ENCODE assay signal across 1 fruit fly cellular context in the genomic region with DNA sequence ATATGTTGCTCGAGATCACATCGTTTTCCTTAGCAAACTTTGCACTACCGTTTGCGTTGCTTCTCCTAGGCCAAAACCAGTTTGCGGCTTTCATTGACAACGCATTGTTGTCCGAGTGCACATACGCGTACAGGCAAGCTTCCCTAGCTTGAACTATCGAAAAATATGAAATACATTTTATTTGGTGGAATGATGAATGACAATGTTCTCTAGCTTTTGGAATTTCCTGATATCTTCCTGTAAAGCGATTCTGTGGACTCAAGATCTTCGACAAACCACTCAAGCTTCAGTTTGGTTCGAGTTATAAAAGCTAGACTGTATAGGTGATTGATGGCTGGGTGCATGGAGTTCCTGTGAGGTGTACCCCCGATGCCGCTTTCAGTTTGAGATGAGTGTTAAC.
A peak's percentile ranks its signal among the peaks of the same experiment; 100 is the strongest.
TF ChIP-seq lines count a peak whose summit lies in the region.

No protein-coding gene starts in this region.

TF ChIP-seq in whole organism, embryonic, 481 proteins besides CTCF, POLR2A, EP300 and RAD21 (continued from another document and continues in another):
- TF ChIP-seq Hr39 (optimal IDR thresholded peaks at IDR 0.05; lab: Kevin White, UChicago) = no peak
- TF ChIP-seq br (optimal IDR thresholded peaks at IDR 0.05; lab: Kevin White, UChicago) = no peak
- TF ChIP-seq Oaz (GFP tag; IDR thresholded peaks at IDR 0.05; lab: Robert Waterston, UW) = no peak
- TF ChIP-seq NfI (GFP tag; optimal IDR thresholded peaks at IDR 0.05; lab: Kevin White, UChicago) = peak; percentile 57
- no peak for TF ChIP-seq fd3F (GFP tag; optimal IDR thresholded peaks at IDR 0.05; lab: Kevin White, UChicago)
- peak; percentile 52 for TF ChIP-seq Pdp1 (GFP tag; optimal IDR thresholded peaks at IDR 0.05; lab: Kevin White, UChicago)
- no peak for TF ChIP-seq CG11723 (GFP tag; optimal IDR thresholded peaks at IDR 0.05; lab: Kevin White, UChicago)
- peak; percentile 59 for TF ChIP-seq Sox100B (GFP tag; optimal IDR thresholded peaks at IDR 0.05; lab: Kevin White, UChicago)
- no peak for TF ChIP-seq vnd (GFP tag; IDR thresholded peaks at IDR 0.05; lab: Robert Waterston, UW; ENCODE audit: partially characterized antibody)
- peak; percentile 28 for TF ChIP-seq CG10267 (tag; optimal IDR thresholded peaks at IDR 0.05; lab: Kevin White, UChicago)
- peak; percentile 42; the same call in 1 of the 2 replicates for TF ChIP-seq seq (GFP tag; IDR thresholded peaks at IDR 0.05; lab: Robert Waterston, UW)
- peak; percentile 39; the same call in 2 of the 3 replicates for TF ChIP-seq Aef1 (GFP tag; IDR thresholded peaks at IDR 0.05; lab: Robert Waterston, UW)
- no peak for TF ChIP-seq Bgb (GFP tag; IDR thresholded peaks at IDR 0.05; lab: Robert Waterston, UW; ENCODE audit: partially characterized antibody)
- no peak for TF ChIP-seq CG6765 (GFP tag; optimal IDR thresholded peaks at IDR 0.05; lab: Kevin White, UChicago)
- no peak for TF ChIP-seq Dll (GFP tag; IDR thresholded peaks at IDR 0.05; lab: Robert Waterston, UW; ENCODE audit: partially characterized antibody)
- no peak for TF ChIP-seq ash1 (GFP tag; optimal IDR thresholded peaks at IDR 0.05; lab: Kevin White, UChicago)
- no peak for TF ChIP-seq CG15514 (GFP tag; optimal IDR thresholded peaks at IDR 0.05; lab: Kevin White, UChicago)
- no peak for TF ChIP-seq CG12299 (tag; optimal IDR thresholded peaks at IDR 0.05; lab: Kevin White, UChicago)
- no peak; the same call in 1 of the 2 replicates for TF ChIP-seq dimm (GFP tag; IDR thresholded peaks at IDR 0.05; lab: Robert Waterston, UW)
- TF ChIP-seq CG13287 (GFP tag; IDR thresholded peaks at IDR 0.05; lab: Robert Waterston, UW; ENCODE audit: partially characterized antibody) = no peak
- peak; percentile 42 for TF ChIP-seq pb (GFP tag; optimal IDR thresholded peaks at IDR 0.05; lab: Kevin White, UChicago)
- TF ChIP-seq CG5180 (GFP tag; optimal IDR thresholded peaks at IDR 0.05; lab: Kevin White, UChicago) = peak; percentile 53
- no peak for TF ChIP-seq CG8281 (tag; optimal IDR thresholded peaks at IDR 0.05; lab: Kevin White, UChicago)
- TF ChIP-seq insv (GFP tag; optimal IDR thresholded peaks at IDR 0.05; lab: Kevin White, UChicago) = no peak
- TF ChIP-seq ham (GFP tag; IDR thresholded peaks at IDR 0.05; lab: Robert Waterston, UW) = no peak
- peak; percentile 79 for TF ChIP-seq Sox102F (GFP tag; optimal IDR thresholded peaks at IDR 0.05; lab: Kevin White, UChicago)
- peak; percentile 11 for TF ChIP-seq CG2116 (GFP tag; optimal IDR thresholded peaks at IDR 0.05; lab: Kevin White, UChicago)
- peak; percentile 66 for TF ChIP-seq Rx (GFP tag; IDR thresholded peaks at IDR 0.05; lab: Robert Waterston, UW)
- no peak for TF ChIP-seq Nf-YC (tag; optimal IDR thresholded peaks at IDR 0.05; lab: Kevin White, UChicago)
- TF ChIP-seq onecut (GFP tag; IDR thresholded peaks at IDR 0.05; lab: Robert Waterston, UW) = peak; percentile 26
- peak; percentile 76 for TF ChIP-seq Antp (GFP tag; optimal IDR thresholded peaks at IDR 0.05; lab: Kevin White, UChicago)
- TF ChIP-seq MTF-1 (GFP tag; optimal IDR thresholded peaks at IDR 0.05; lab: Kevin White, UChicago; ENCODE audit: borderline replicate concordance) = peak; percentile 53
- no peak for TF ChIP-seq CG31388 (GFP tag; optimal IDR thresholded peaks at IDR 0.05; lab: Kevin White, UChicago)
- TF ChIP-seq CG33557 (GFP tag; optimal IDR thresholded peaks at IDR 0.05; lab: Kevin White, UChicago) = peak; percentile 27
- peak; percentile 73 for TF ChIP-seq Ada2b (GFP tag; IDR thresholded peaks at IDR 0.05; lab: Robert Waterston, UW)
- peak; percentile 23 for TF ChIP-seq CG9817 (tag; optimal IDR thresholded peaks at IDR 0.05; lab: Kevin White, UChicago)
- no peak for TF ChIP-seq CG10321 (GFP tag; IDR thresholded peaks at IDR 0.05; lab: Robert Waterston, UW)
- no peak for TF ChIP-seq CG13894 (tag; optimal IDR thresholded peaks at IDR 0.05; lab: Kevin White, UChicago)
- peak; percentile 36; the same call in 1 of the 2 replicates for TF ChIP-seq slbo (GFP tag; IDR thresholded peaks at IDR 0.05; lab: Robert Waterston, UW)
- TF ChIP-seq CG30020 (tag; optimal IDR thresholded peaks at IDR 0.05; lab: Kevin White, UChicago) = no peak
- peak; percentile 16; the same call in 1 of the 2 replicates for TF ChIP-seq Atf6 (GFP tag; IDR thresholded peaks at IDR 0.05; lab: Robert Waterston, UW)
- TF ChIP-seq wdn (GFP tag; IDR thresholded peaks at IDR 0.05; lab: Robert Waterston, UW) = no peak
- TF ChIP-seq pita (GFP tag; optimal IDR thresholded peaks at IDR 0.05; lab: Kevin White, UChicago) = no peak
- peak; percentile 2 for TF ChIP-seq Chrac-16 (GFP tag; optimal IDR thresholded peaks at IDR 0.05; lab: Kevin White, UChicago)
- TF ChIP-seq MBD-R2 (GFP tag; IDR thresholded peaks at IDR 0.05; lab: Robert Waterston, UW) = 0 out of 2 replicates have a peak, but pooled peaks have one; percentile 14
- TF ChIP-seq gro (GFP tag; optimal IDR thresholded peaks at IDR 0.05; lab: Kevin White, UChicago) = no peak
- no peak for TF ChIP-seq luna (GFP tag; optimal IDR thresholded peaks at IDR 0.05; lab: Kevin White, UChicago)
- TF ChIP-seq ase (GFP tag; IDR thresholded peaks at IDR 0.05; lab: Robert Waterston, UW) = peak; percentile 76
- TF ChIP-seq CG6683 (GFP tag; optimal IDR thresholded peaks at IDR 0.05; lab: Kevin White, UChicago) = no peak
- peak; percentile 52 for TF ChIP-seq CG17802 (tag; optimal IDR thresholded peaks at IDR 0.05; lab: Kevin White, UChicago)
- peak; percentile 29 for TF ChIP-seq CG7556 (GFP tag; optimal IDR thresholded peaks at IDR 0.05; lab: Kevin White, UChicago)
- no peak for TF ChIP-seq Dfd (GFP tag; optimal IDR thresholded peaks at IDR 0.05; lab: Kevin White, UChicago)
- TF ChIP-seq amos (GFP tag; IDR thresholded peaks at IDR 0.05; lab: Robert Waterston, UW; ENCODE audit: partially characterized antibody) = no peak
- TF ChIP-seq mam (GFP tag; optimal IDR thresholded peaks at IDR 0.05; lab: Kevin White, UChicago) = peak; percentile 56
- peak; percentile 8 for TF ChIP-seq CG4617 (GFP tag; optimal IDR thresholded peaks at IDR 0.05; lab: Kevin White, UChicago; ENCODE audit: borderline replicate concordance)
- TF ChIP-seq chif (GFP tag; optimal IDR thresholded peaks at IDR 0.05; lab: Kevin White, UChicago) = peak; percentile 16 to 65
- no peak for TF ChIP-seq CG7271 (tag; optimal IDR thresholded peaks at IDR 0.05; lab: Kevin White, UChicago)
- peak; percentile 14 for TF ChIP-seq Deaf1 (tag; optimal IDR thresholded peaks at IDR 0.05; lab: Kevin White, UChicago)
- TF ChIP-seq CG3838 (GFP tag; optimal IDR thresholded peaks at IDR 0.05; lab: Kevin White, UChicago) = no peak
- TF ChIP-seq bcd (GFP tag; optimal IDR thresholded peaks at IDR 0.05; lab: Kevin White, UChicago) = peak; percentile 38
- TF ChIP-seq CG6654 (GFP tag; optimal IDR thresholded peaks at IDR 0.05; lab: Kevin White, UChicago) = peak; percentile 27
- no peak for TF ChIP-seq Lim3 (GFP tag; IDR thresholded peaks at IDR 0.05; lab: Robert Waterston, UW)
- peak; percentile 37 for TF ChIP-seq Camta (GFP tag; optimal IDR thresholded peaks at IDR 0.05; lab: Kevin White, UChicago)
- no peak for TF ChIP-seq CG7963 (GFP tag; IDR thresholded peaks at IDR 0.05; lab: Robert Waterston, UW; ENCODE audit: partially characterized antibody)
- TF ChIP-seq CG10147 (GFP tag; optimal IDR thresholded peaks at IDR 0.05; lab: Kevin White, UChicago) = peak; percentile 12
- TF ChIP-seq Usf (GFP tag; optimal IDR thresholded peaks at IDR 0.05; lab: Kevin White, UChicago) = no peak
- TF ChIP-seq unpg (GFP tag; optimal IDR thresholded peaks at IDR 0.05; lab: Kevin White, UChicago) = peak; percentile 66
- peak; percentile 50 for TF ChIP-seq CG15601 (tag; optimal IDR thresholded peaks at IDR 0.05; lab: Kevin White, UChicago)
- no peak for TF ChIP-seq gfzf (GFP tag; optimal IDR thresholded peaks at IDR 0.05; lab: Kevin White, UChicago)
- TF ChIP-seq CG4707 (GFP tag; optimal IDR thresholded peaks at IDR 0.05; lab: Kevin White, UChicago) = peak; percentile 41
- no peak for TF ChIP-seq TFAM (GFP tag; optimal IDR thresholded peaks at IDR 0.05; lab: Kevin White, UChicago)
- TF ChIP-seq CrebB (tag; optimal IDR thresholded peaks at IDR 0.05; lab: Kevin White, UChicago) = no peak
- TF ChIP-seq Bteb2 (GFP tag; optimal IDR thresholded peaks at IDR 0.05; lab: Kevin White, UChicago) = no peak
- TF ChIP-seq fu2 (GFP tag; optimal IDR thresholded peaks at IDR 0.05; lab: Kevin White, UChicago) = no peak
- peak; percentile 53 for TF ChIP-seq CG16863 (GFP tag; optimal IDR thresholded peaks at IDR 0.05; lab: Kevin White, UChicago)
- no peak for TF ChIP-seq Adf1 (GFP tag; IDR thresholded peaks at IDR 0.05; lab: Robert Waterston, UW)
- TF ChIP-seq CG9609 (GFP tag; optimal IDR thresholded peaks at IDR 0.05; lab: Kevin White, UChicago) = no peak
- no peak for TF ChIP-seq YL-1 (GFP tag; optimal IDR thresholded peaks at IDR 0.05; lab: Kevin White, UChicago)
- TF ChIP-seq Doc3 (GFP tag; IDR thresholded peaks at IDR 0.05; lab: Robert Waterston, UW; ENCODE audit: partially characterized antibody) = no peak
- no peak for TF ChIP-seq CG2202 (tag; optimal IDR thresholded peaks at IDR 0.05; lab: Kevin White, UChicago)
- TF ChIP-seq D19B (GFP tag; optimal IDR thresholded peaks at IDR 0.05; lab: Kevin White, UChicago) = no peak
- TF ChIP-seq Spps (tag; optimal IDR thresholded peaks at IDR 0.05; lab: Kevin White, UChicago) = peak; percentile 40
- TF ChIP-seq Xbp1 (GFP tag; optimal IDR thresholded peaks at IDR 0.05; lab: Kevin White, UChicago) = peak; percentile 66
- TF ChIP-seq trem (tag; optimal IDR thresholded peaks at IDR 0.05; lab: Kevin White, UChicago) = peak; percentile 51
- TF ChIP-seq CG42726 (GFP tag; IDR thresholded peaks at IDR 0.05; lab: Robert Waterston, UW; ENCODE audit: partially characterized antibody) = no peak
- TF ChIP-seq run (tag; optimal IDR thresholded peaks at IDR 0.05; lab: Kevin White, UChicago) = peak; percentile 26
- peak; percentile 24 for TF ChIP-seq CG7786 (GFP tag; optimal IDR thresholded peaks at IDR 0.05; lab: Kevin White, UChicago)
- TF ChIP-seq CG11093 (GFP tag; IDR thresholded peaks at IDR 0.05; lab: Robert Waterston, UW) = peak; percentile 58; the same call in 1 of the 3 replicates
- TF ChIP-seq CG9932 (GFP tag; IDR thresholded peaks at IDR 0.05; lab: Robert Waterston, UW) = no peak
- peak; percentile 39 for TF ChIP-seq CG33213 (GFP tag; optimal IDR thresholded peaks at IDR 0.05; lab: Kevin White, UChicago)
- no peak for TF ChIP-seq sr (GFP tag; IDR thresholded peaks at IDR 0.05; lab: Robert Waterston, UW)
- peak; percentile 54 for TF ChIP-seq jumu (GFP tag; optimal IDR thresholded peaks at IDR 0.05; lab: Kevin White, UChicago)
- peak; percentile 9 for TF ChIP-seq CG13624 (GFP tag; optimal IDR thresholded peaks at IDR 0.05; lab: Kevin White, UChicago)
- peak; percentile 90 for TF ChIP-seq sens (GFP tag; lab: Kevin White, UChicago)
- no peak for TF ChIP-seq ato (GFP tag; IDR thresholded peaks at IDR 0.05; lab: Robert Waterston, UW; ENCODE audit: partially characterized antibody)
- peak; percentile 59 for TF ChIP-seq nom (GFP tag; optimal IDR thresholded peaks at IDR 0.05; lab: Kevin White, UChicago)
- TF ChIP-seq Taf1 (GFP tag; IDR thresholded peaks at IDR 0.05; lab: Robert Waterston, UW) = no peak
- no peak for TF ChIP-seq danr (GFP tag; IDR thresholded peaks at IDR 0.05; lab: Robert Waterston, UW)
- no peak for TF ChIP-seq CG31365 (tag; optimal IDR thresholded peaks at IDR 0.05; lab: Kevin White, UChicago)
- no peak for TF ChIP-seq Lpt (GFP tag; optimal IDR thresholded peaks at IDR 0.05; lab: Kevin White, UChicago)
- TF ChIP-seq CG4854 (GFP tag; optimal IDR thresholded peaks at IDR 0.05; lab: Kevin White, UChicago) = peak; percentile 1
- TF ChIP-seq kah (GFP tag; optimal IDR thresholded peaks at IDR 0.05; lab: Kevin White, UChicago) = no peak
- no peak for TF ChIP-seq HLHmδ (GFP tag; optimal IDR thresholded peaks at IDR 0.05; lab: Kevin White, UChicago)
- TF ChIP-seq bbx (GFP tag; IDR thresholded peaks at IDR 0.05; lab: Robert Waterston, UW; ENCODE audit: partially characterized antibody) = no peak
- no peak for TF ChIP-seq Scr (GFP tag; IDR thresholded peaks at IDR 0.05; lab: Robert Waterston, UW; ENCODE audit: partially characterized antibody)
- TF ChIP-seq H2.0 (GFP tag; IDR thresholded peaks at IDR 0.05; lab: Robert Waterston, UW) = peak; percentile 70
- TF ChIP-seq CG15011 (GFP tag; optimal IDR thresholded peaks at IDR 0.05; lab: Kevin White, UChicago) = no peak
- no peak for TF ChIP-seq CG8290 (GFP tag; optimal IDR thresholded peaks at IDR 0.05; lab: Kevin White, UChicago)
- TF ChIP-seq CG8290 (tag; optimal IDR thresholded peaks at IDR 0.05; lab: Kevin White, UChicago) = peak in 1 of 2 experiments; percentile 68
- peak; percentile 54 for TF ChIP-seq CG15269 (tag; optimal IDR thresholded peaks at IDR 0.05; lab: Kevin White, UChicago)
- TF ChIP-seq CG11247 (GFP tag; IDR thresholded peaks at IDR 0.05; lab: Robert Waterston, UW) = peak; percentile 52; the same call in 1 of the 2 replicates
- TF ChIP-seq CG4424 (GFP tag; optimal IDR thresholded peaks at IDR 0.05; lab: Kevin White, UChicago) = peak; percentile 66
- TF ChIP-seq CG3407 (GFP tag; optimal IDR thresholded peaks at IDR 0.05; lab: Kevin White, UChicago) = peak; percentile 37
- peak; percentile 58; the same call in 1 of the 2 replicates for TF ChIP-seq Nf-YA (GFP tag; IDR thresholded peaks at IDR 0.05; lab: Robert Waterston, UW)
- TF ChIP-seq CG14014 (GFP tag; IDR thresholded peaks at IDR 0.05; lab: Robert Waterston, UW) = peak; percentile 51; the same call in 1 of the 2 replicates
- peak; percentile 13 for TF ChIP-seq Meics (GFP tag; optimal IDR thresholded peaks at IDR 0.05; lab: Kevin White, UChicago)
- TF ChIP-seq CG3847 (GFP tag; IDR thresholded peaks at IDR 0.05; lab: Robert Waterston, UW) = peak; percentile 50; the same call in 1 of the 2 replicates
- TF ChIP-seq vvl (GFP tag; IDR thresholded peaks at IDR 0.05; lab: Robert Waterston, UW) = peak; percentile 80
- TF ChIP-seq Dbx (GFP tag; IDR thresholded peaks at IDR 0.05; lab: Robert Waterston, UW) = no peak
- peak; percentile 77 for TF ChIP-seq CG18262 (tag; optimal IDR thresholded peaks at IDR 0.05; lab: Kevin White, UChicago)
- 0 out of 2 replicates have a peak, but pooled peaks have one; percentile 23 for TF ChIP-seq CG32532 (GFP tag; IDR thresholded peaks at IDR 0.05; lab: Robert Waterston, UW)
- TF ChIP-seq grn (GFP tag; optimal IDR thresholded peaks at IDR 0.05; lab: Kevin White, UChicago) = no peak
- peak; percentile 31 for TF ChIP-seq CG9727 (GFP tag; optimal IDR thresholded peaks at IDR 0.05; lab: Kevin White, UChicago)
- TF ChIP-seq Max (GFP tag; optimal IDR thresholded peaks at IDR 0.05; lab: Kevin White, UChicago) = peak; percentile 5
- no peak for TF ChIP-seq CG10565 (GFP tag; optimal IDR thresholded peaks at IDR 0.05; lab: Kevin White, UChicago)
- TF ChIP-seq Atf3 (GFP tag; optimal IDR thresholded peaks at IDR 0.05; lab: Kevin White, UChicago) = peak; percentile 34
